Fruit fly (Drosophila melanogaster) whole organism, embryonic: ENCODE results near the gene CG6959.

ENCODE experiments used
- Bdp1 ChIP-seq: fragments of 200-800 bp; sonication (Bioruptor generic); optimal IDR thresholded peaks from 3 replicates; lab custom pipeline; 2016; ENCODE audit warnings: missing biosample characterization, missing genetic modification characterization
- CG11085 ChIP-seq: fragments of 200-800 bp; sonication (Bioruptor generic); IDR thresholded peaks from 2 replicates; pipeline ENCODE4 v1.3.6; 2022; ENCODE audit warnings: missing biosample characterization, missing genetic modification characterization
- CG11093 ChIP-seq: fragments of 200-800 bp; sonication (Bioruptor generic); IDR thresholded peaks from 3 replicates; pipeline ENCODE4 v1.3.6; 2022; ENCODE audit warnings: missing biosample characterization, missing genetic modification characterization
- CG11696 ChIP-seq: fragments of 200-800 bp; sonication (Bioruptor generic); IDR thresholded peaks from 2 replicates; pipeline ENCODE4 v1.3.6; 2022; ENCODE audit warnings: missing biosample characterization, missing genetic modification characterization
- CG13123 ChIP-seq: fragments of 200-800 bp; sonication (Bioruptor generic); optimal IDR thresholded peaks from 2 replicates; lab custom pipeline; 2016; ENCODE audit warnings: missing biosample characterization, missing genetic modification characterization
- CG17359 ChIP-seq: fragments of 200-800 bp; sonication (Bioruptor generic); optimal IDR thresholded peaks from 3 replicates; lab custom pipeline; 2018; ENCODE audit warnings: missing biosample characterization, mild to moderate bottlenecking, missing genetic modification characterization, moderate library complexity
- CG18011 ChIP-seq: fragments of 200-800 bp; sonication (Bioruptor generic); optimal IDR thresholded peaks from 2 replicates; lab custom pipeline; 2017; ENCODE audit warnings: missing biosample characterization, missing genetic modification characterization, mild to moderate bottlenecking, moderate library complexity, missing genotype
- CG18476 ChIP-seq: fragments of 200-800 bp; sonication (Bioruptor generic); optimal IDR thresholded peaks from 2 replicates; lab custom pipeline; 2016; ENCODE audit warnings: missing biosample characterization, mild to moderate bottlenecking, missing genetic modification characterization
- CG2202 ChIP-seq: fragments of 200-800 bp; sonication (Bioruptor generic); optimal IDR thresholded peaks from 2 replicates; lab custom pipeline; 2018; ENCODE audit warnings: missing biosample characterization, mild to moderate bottlenecking, missing genetic modification characterization
- CG30020 ChIP-seq: fragments of 200-800 bp; optimal IDR thresholded peaks from 2 replicates; lab custom pipeline; 2019; ENCODE audit warnings: missing biosample characterization, mild to moderate bottlenecking, missing genetic modification characterization, moderate library complexity
- CG3163 ChIP-seq: fragments of 200-800 bp; sonication (Bioruptor generic); optimal IDR thresholded peaks from 3 replicates; lab custom pipeline; 2016; ENCODE audit warnings: missing biosample characterization, missing genetic modification characterization
- CG3726 ChIP-seq: fragments of 200-800 bp; sonication (Bioruptor generic); IDR thresholded peaks from 3 replicates; pipeline ENCODE4, ENCODE4 v1.3.6; 2022; ENCODE audit warnings: missing biosample characterization, missing genetic modification characterization
- CG3995 ChIP-seq: fragments of 200-800 bp; sonication (Bioruptor generic); optimal IDR thresholded peaks from 3 replicates; lab custom pipeline; 2016; ENCODE audit warnings: missing biosample characterization, missing genetic modification characterization
- CG6813 ChIP-seq: fragments of 200-800 bp; sonication (Bioruptor generic); optimal IDR thresholded peaks from 2 replicates; lab custom pipeline; 2017; ENCODE audit warnings: missing biosample characterization, missing genetic modification characterization, mild to moderate bottlenecking, moderate library complexity, missing genetic modification reagents
- CkIIα-i1 ChIP-seq: fragments of 200-800 bp; sonication (Bioruptor generic); IDR thresholded peaks from 2 replicates; pipeline ENCODE4 v1.3.6; 2022; ENCODE audit warnings: missing biosample characterization, missing genetic modification characterization
- Dad ChIP-seq: fragments of 200-800 bp; sonication (Bioruptor generic); optimal IDR thresholded peaks from 3 replicates; lab custom pipeline; 2016; ENCODE audit warnings: missing biosample characterization, missing genetic modification characterization
- GATAe ChIP-seq: fragments of 200-800 bp; sonication (Bioruptor generic); conservative IDR thresholded peaks from 2 replicates; pipeline ENCODE4 v1.3.6; 2022; ENCODE audit warnings: missing biosample characterization, missing genetic modification characterization
- Hr3 ChIP-seq: fragments of 200-800 bp; sonication (Bioruptor generic); optimal IDR thresholded peaks from 3 replicates; lab custom pipeline; 2016; ENCODE audit warnings: missing biosample characterization, missing genetic modification characterization
- Lim3 ChIP-seq: fragments of 200-800 bp; sonication (Bioruptor generic); IDR thresholded peaks from 2 replicates; pipeline ENCODE4 v1.3.6; 2022; ENCODE audit warnings: missing biosample characterization, missing genetic modification characterization
- Nf-YA ChIP-seq: fragments of 200-800 bp; sonication (Bioruptor generic); IDR thresholded peaks from 2 replicates; pipeline ENCODE4 v1.3.6; 2022; ENCODE audit warnings: missing biosample characterization, missing genetic modification characterization
- NfI ChIP-seq: fragments of 200-800 bp; sonication (Bioruptor generic); optimal IDR thresholded peaks from 3 replicates; lab custom pipeline; 2018; ENCODE audit warnings: missing biosample characterization, mild to moderate bottlenecking, missing genetic modification characterization, moderate library complexity
- PHDP ChIP-seq: fragments of 200-800 bp; sonication (Bioruptor generic); optimal IDR thresholded peaks from 3 replicates; lab custom pipeline; 2018; ENCODE audit warnings: missing biosample characterization, mild to moderate bottlenecking, missing genetic modification characterization, moderate library complexity
- Six4 ChIP-seq: fragments of 200-800 bp; sonication (Bioruptor generic); optimal IDR thresholded peaks from 2 replicates; lab custom pipeline; 2016; ENCODE audit warnings: missing biosample characterization, missing genetic modification characterization
- Sox102F ChIP-seq: fragments of 200-800 bp; sonication (Bioruptor generic); optimal IDR thresholded peaks from 2 replicates; lab custom pipeline; 2018; ENCODE audit warnings: missing biosample characterization, mild to moderate bottlenecking, missing genetic modification characterization, moderate library complexity
- Sry-δ ChIP-seq: fragments of 200-800 bp; sonication (Bioruptor generic); optimal IDR thresholded peaks from 2 replicates; lab custom pipeline; 2016; ENCODE audit warnings: missing biosample characterization, missing genetic modification characterization
- Ssrp ChIP-seq: fragments of 200-800 bp; sonication (Bioruptor generic); optimal IDR thresholded peaks from 2 replicates; lab custom pipeline; 2018; ENCODE audit warnings: missing biosample characterization, mild to moderate bottlenecking, missing genetic modification characterization, moderate library complexity
- Trl ChIP-seq, 3 experiments: fragments of >200 bp in 2 of 3; fragments of 200-800 bp in 1 of 3; sonication (Bioruptor generic) in 1 of 3; optimal IDR thresholded peaks; 2 replicates in 1 of 3; 3 replicates in 2 of 3; lab custom pipeline; 2016 to 2017; ENCODE audit warnings: missing biosample characterization in 1 of 3, missing genetic modification characterization in 1 of 3
- abd-A ChIP-seq: fragments of 200-800 bp; sonication (Bioruptor generic); optimal IDR thresholded peaks from 3 replicates; lab custom pipeline; 2019; ENCODE audit warnings: missing biosample characterization, mild to moderate bottlenecking, missing genetic modification characterization, moderate library complexity
- amos ChIP-seq: fragments of 200-800 bp; sonication (Bioruptor generic); IDR thresholded peaks from 2 replicates; pipeline ENCODE4 v1.3.6; 2022; ENCODE audit warnings: missing biosample characterization, missing genetic modification characterization; ENCODE audit not compliant: partially characterized antibody
- ara ChIP-seq: fragments of 200-800 bp; sonication (Bioruptor generic); IDR thresholded peaks from 2 replicates; pipeline ENCODE4 v1.3.6; 2022; ENCODE audit warnings: missing biosample characterization, missing genetic modification characterization
- caup ChIP-seq: fragments of 200-800 bp; sonication (Bioruptor generic); optimal IDR thresholded peaks from 3 replicates; lab custom pipeline; 2017; ENCODE audit warnings: missing biosample characterization, mild to moderate bottlenecking, missing genetic modification characterization, moderate library complexity; ENCODE audit not compliant: severe bottlenecking
- cg ChIP-seq: fragments of 200-800 bp; sonication (Bioruptor generic); optimal IDR thresholded peaks from 3 replicates; lab custom pipeline; 2019; ENCODE audit warnings: missing biosample characterization, mild to moderate bottlenecking, missing genetic modification characterization, moderate library complexity
- da ChIP-seq: fragments of 200-800 bp; sonication (Bioruptor generic); optimal IDR thresholded peaks from 2 replicates; lab custom pipeline; 2016; ENCODE audit warnings: missing biosample characterization, missing genetic modification characterization
- dmrt99B ChIP-seq: fragments of 200-800 bp; sonication (Bioruptor generic); optimal IDR thresholded peaks from 2 replicates; lab custom pipeline; 2018; ENCODE audit warnings: missing biosample characterization, mild to moderate bottlenecking, missing genetic modification characterization, moderate library complexity
- ftz-f1 ChIP-seq: fragments of 200-800 bp; sonication (Bioruptor generic); optimal IDR thresholded peaks from 2 replicates; lab custom pipeline; 2016; ENCODE audit warnings: missing biosample characterization, missing genetic modification characterization
- gce ChIP-seq: fragments of 200-800 bp; sonication (Bioruptor generic); IDR thresholded peaks from 3 replicates; pipeline ENCODE4 v1.3.6; 2022; ENCODE audit warnings: missing biosample characterization, missing genetic modification characterization
- gt ChIP-seq: fragments of 200-800 bp; sonication (Bioruptor generic); IDR thresholded peaks from 2 replicates; pipeline ENCODE4 v1.3.6; 2022; ENCODE audit warnings: missing biosample characterization, missing genetic modification characterization
- ind ChIP-seq: fragments of 200-800 bp; sonication (Bioruptor generic); optimal IDR thresholded peaks from 3 replicates; lab custom pipeline; 2016; ENCODE audit warnings: missing biosample characterization, missing genetic modification characterization
- kni ChIP-seq: fragments of 200-800 bp; sonication (Bioruptor generic); optimal IDR thresholded peaks from 3 replicates; lab custom pipeline; 2017; ENCODE audit warnings: mild to moderate bottlenecking, missing biosample characterization, missing genetic modification reagents, missing genetic modification characterization
- pum ChIP-seq: fragments of 200-800 bp; sonication (Bioruptor generic); optimal IDR thresholded peaks from 2 replicates; lab custom pipeline; 2016; ENCODE audit warnings: missing biosample characterization, missing genetic modification characterization
- repo ChIP-seq: fragments of 200-800 bp; sonication (Bioruptor generic); optimal IDR thresholded peaks from 2 replicates; lab custom pipeline; 2016; ENCODE audit warnings: missing biosample characterization, missing genetic modification characterization
- seq ChIP-seq: fragments of 200-800 bp; sonication (Bioruptor generic); IDR thresholded peaks from 2 replicates; pipeline ENCODE4 v1.3.6; 2022; ENCODE audit warnings: missing biosample characterization, missing genetic modification characterization
- shn ChIP-seq: fragments of 200-800 bp; sonication (Bioruptor generic); optimal IDR thresholded peaks from 3 replicates; lab custom pipeline; 2016; ENCODE audit warnings: missing biosample characterization, missing genetic modification characterization
- sisA ChIP-seq: fragments of 200-800 bp; sonication (Bioruptor generic); IDR thresholded peaks from 2 replicates; pipeline ENCODE4 v1.3.6; 2022; ENCODE audit warnings: missing biosample characterization, missing genetic modification characterization
- sna ChIP-seq: fragments of 200-800 bp; sonication (Bioruptor generic); IDR thresholded peaks from 2 replicates; pipeline ENCODE4 v1.3.6; 2022; ENCODE audit warnings: missing biosample characterization, missing genetic modification characterization; ENCODE audit not compliant: partially characterized antibody
- stwl ChIP-seq: fragments of 200-800 bp; sonication (Bioruptor generic); optimal IDR thresholded peaks from 3 replicates; lab custom pipeline; 2018; ENCODE audit warnings: missing biosample characterization, mild to moderate bottlenecking, missing genetic modification characterization, moderate library complexity
- tap ChIP-seq: fragments of 200-800 bp; optimal IDR thresholded peaks from 3 replicates; lab custom pipeline; 2019; ENCODE audit warnings: missing biosample characterization, mild to moderate bottlenecking, missing genetic modification characterization, moderate library complexity
- vvl ChIP-seq: fragments of 200-800 bp; sonication (Bioruptor generic); IDR thresholded peaks from 2 replicates; pipeline ENCODE4 v1.3.6; 2022; ENCODE audit warnings: missing biosample characterization, missing genetic modification characterization

CG6959 gene

DNA sequence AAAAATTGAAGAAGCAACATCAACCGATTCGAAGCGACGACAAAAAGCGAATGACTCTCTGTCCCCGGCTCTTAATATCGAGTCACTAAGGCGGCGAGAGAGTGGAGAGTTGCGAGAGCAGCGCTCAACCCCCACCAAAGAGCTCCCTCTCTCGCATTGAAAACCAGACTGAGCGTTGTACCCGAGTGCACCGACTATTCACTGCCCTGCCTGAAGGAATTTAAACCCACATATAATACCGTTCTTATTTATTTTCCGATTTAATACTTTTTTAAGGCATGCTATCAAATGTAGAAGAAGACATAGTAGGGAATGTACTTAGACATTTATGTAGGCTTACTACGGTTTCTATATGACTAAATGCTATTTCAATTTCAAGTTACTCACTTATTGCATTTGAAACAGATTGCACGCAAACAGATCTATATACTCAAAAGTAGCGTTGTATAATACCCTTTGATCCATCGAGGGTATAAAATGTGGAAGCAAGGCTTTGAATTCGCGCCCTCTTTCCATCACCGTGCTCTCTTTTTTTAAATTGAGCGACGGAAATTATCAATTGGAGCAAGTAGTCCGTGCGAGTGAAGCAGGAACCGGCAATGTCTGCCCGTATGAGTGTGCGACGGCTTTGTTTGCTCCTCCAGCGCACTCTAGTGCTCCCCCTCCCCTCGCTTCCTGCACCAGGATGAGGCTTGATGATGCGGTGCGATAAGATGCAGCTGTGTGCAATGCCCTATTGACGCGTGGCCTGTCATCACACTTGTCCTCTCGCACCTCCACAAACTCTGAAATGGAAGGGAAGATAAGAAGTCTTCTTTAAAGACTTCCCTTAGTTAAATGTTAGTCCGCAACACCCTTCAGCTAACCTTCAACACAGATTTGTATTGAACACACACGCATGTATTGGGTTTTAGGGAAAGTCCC, 18.1 kb upstream of the CG6959 start, which contains the start of gene mthl5 (continued):
- TF ChIP-seq cg (GFP tag; lab: Kevin White, UChicago) (peak; percentile 9), kni (no peak), NfI (GFP tag; lab: Kevin White, UChicago) (peak; percentile 60), CkIIα-i1 (GFP tag; lab: Robert Waterston, UW) (no peak), PHDP (tag; lab: Kevin White, UChicago) (peak; percentile 81), GATAe (GFP tag; lab: Robert Waterston, UW) (0 out of 2 replicates have a peak, but pooled peaks have one; percentile 14), tap (tag; lab: Kevin White, UChicago) (peak; percentile 45), gce (GFP tag; lab: Robert Waterston, UW) (peak; percentile 43; the same call in 2 of the 3 replicates), amos (no peak), ara (GFP tag; lab: Robert Waterston, UW) (peak; percentile 74; the same call in 1 of the 2 replicates), shn (GFP tag; lab: Kevin White, UChicago) (peak; percentile 82), vvl (GFP tag; lab: Robert Waterston, UW) (peak; percentile 88), CG2202 (tag; lab: Kevin White, UChicago) (peak; percentile 64), CG3995 (GFP tag; lab: Kevin White, UChicago) (no peak), CG3163 (GFP tag; lab: Kevin White, UChicago) (peak; percentile 72), ftz-f1 (GFP tag; lab: Kevin White, UChicago) (no peak), Sry-δ (GFP tag; lab: Kevin White, UChicago) (peak; percentile 27), CG18476 (GFP tag; lab: Kevin White, UChicago) (peak; percentile 54), Ssrp (tag; lab: Kevin White, UChicago) (peak; percentile 81), CG11696 (GFP tag; lab: Robert Waterston, UW) (no peak), Bdp1 (peak; percentile 52), caup (GFP tag; lab: Kevin White, UChicago) (peak; percentile 70), CG30020 (tag; lab: Kevin White, UChicago) (no peak), Trl (optimal IDR thresholded peaks at IDR 0.05; lab: Kevin White, UChicago) (peak; percentile 88 to 98), Trl (GFP tag; optimal IDR thresholded peaks at IDR 0.05; lab: Kevin White, UChicago) (peak; percentile 76), repo (GFP tag; lab: Kevin White, UChicago) (peak; percentile 55), sisA (GFP tag; lab: Robert Waterston, UW) (peak; percentile 79), Dad (GFP tag; lab: Kevin White, UChicago) (peak; percentile 70), seq (GFP tag; lab: Robert Waterston, UW) (peak; percentile 67), CG13123 (GFP tag; lab: Kevin White, UChicago) (no peak), ind (GFP tag; lab: Kevin White, UChicago) (peak; percentile 73), CG6813 (peak; percentile 45), sna (GFP tag; lab: Robert Waterston, UW) (no peak; the same call in none of the 2 replicates), CG11085 (GFP tag; lab: Robert Waterston, UW) (no peak), CG17359 (tag; lab: Kevin White, UChicago) (peak; percentile 76), abd-A (tag; lab: Kevin White, UChicago) (no peak), pum (GFP tag; lab: Kevin White, UChicago) (peak; percentile 84), gt (GFP tag; lab: Robert Waterston, UW) (no peak), stwl (peak; percentile 13), CG18011 (no peak), Lim3 (GFP tag; lab: Robert Waterston, UW) (peak; percentile 44; the same call in 1 of the 2 replicates), CG3726 (peak; percentile 54; the same call in 1 of the 3 replicates), da (GFP tag; lab: Kevin White, UChicago) (peak; percentile 30), dmrt99B (peak; percentile 86), Hr3 (GFP tag; lab: Kevin White, UChicago) (peak; percentile 81), CG11093 (peak; percentile 56; the same call in 1 of the 3 replicates), Six4 (peak; percentile 71), Nf-YA (GFP tag; lab: Robert Waterston, UW) (peak; percentile 58), Sox102F (GFP tag; lab: Kevin White, UChicago) (peak; percentile 75)
